Fruit fly (Drosophila melanogaster) whole organism, embryonic: Measurements from ENCODE around the gene ec.

ENCODE experiments used
- Adf1 ChIP-seq: fragments of 200-800 bp; sonication (Bioruptor generic); IDR thresholded peaks from 2 replicates; pipeline ENCODE4 v1.3.6; 2022; ENCODE audit warnings: missing biosample characterization, missing genetic modification characterization
- CG10462 ChIP-seq: fragments of 200-800 bp; sonication (Bioruptor generic); optimal IDR thresholded peaks from 2 replicates; lab custom pipeline; 2016; ENCODE audit warnings: missing biosample characterization, missing genetic modification characterization
- CG10565 ChIP-seq: fragments of 200-800 bp; sonication (Bioruptor generic); optimal IDR thresholded peaks from 3 replicates; lab custom pipeline; 2016; ENCODE audit warnings: missing biosample characterization, mild to moderate bottlenecking, missing genetic modification characterization
- CG11398 ChIP-seq: fragments of 200-800 bp; sonication (Bioruptor generic); optimal IDR thresholded peaks from 2 replicates; lab custom pipeline; 2016; ENCODE audit warnings: missing biosample characterization, missing genetic modification characterization
- CG12942 ChIP-seq: fragments of 200-800 bp; sonication (Bioruptor generic); optimal IDR thresholded peaks from 3 replicates; lab custom pipeline; 2016; ENCODE audit warnings: missing biosample characterization, missing genetic modification characterization
- CG17612 ChIP-seq: fragments of 200-800 bp; sonication (Bioruptor generic); IDR thresholded peaks from 2 replicates; pipeline ENCODE4 v1.3.6; 2022; ENCODE audit warnings: missing biosample characterization, missing genetic modification characterization
- CG18764 ChIP-seq: fragments of 200-800 bp; sonication (Bioruptor generic); optimal IDR thresholded peaks from 3 replicates; lab custom pipeline; 2016; ENCODE audit warnings: missing biosample characterization, missing genetic modification characterization
- CG34224 ChIP-seq: fragments of 200-800 bp; sonication (Bioruptor generic); IDR thresholded peaks from 3 replicates; pipeline ENCODE4 v1.3.6; 2022; ENCODE audit warnings: missing biosample characterization, missing genetic modification characterization; ENCODE audit not compliant: partially characterized antibody
- CG42726 ChIP-seq: fragments of 200-800 bp; sonication (Bioruptor generic); IDR thresholded peaks from 2 replicates; pipeline ENCODE4 v1.3.6; 2022; ENCODE audit warnings: missing biosample characterization, missing genetic modification characterization; ENCODE audit not compliant: partially characterized antibody
- CG5180 ChIP-seq: fragments of 200-800 bp; sonication (Bioruptor generic); optimal IDR thresholded peaks from 3 replicates; lab custom pipeline; 2017; ENCODE audit warnings: missing biosample characterization, missing genetic modification characterization, mild to moderate bottlenecking, moderate library complexity, missing genetic modification reagents
- CG6765 ChIP-seq: fragments of 200-800 bp; sonication (Bioruptor generic); optimal IDR thresholded peaks from 3 replicates; lab custom pipeline; 2017; ENCODE audit warnings: missing biosample characterization, mild to moderate bottlenecking, missing genetic modification characterization
- CG7357 ChIP-seq: fragments of 200-800 bp; sonication (Bioruptor generic); IDR thresholded peaks from 3 replicates; pipeline ENCODE4 v1.3.6; 2022; ENCODE audit warnings: missing biosample characterization, missing genetic modification characterization
- CG7745 ChIP-seq: fragments of 200-800 bp; sonication (Bioruptor generic); optimal IDR thresholded peaks from 2 replicates; lab custom pipeline; 2018; ENCODE audit warnings: missing biosample characterization, mild to moderate bottlenecking, missing genetic modification characterization, moderate library complexity
- CG7786 ChIP-seq: fragments of 200-800 bp; sonication (Bioruptor generic); optimal IDR thresholded peaks from 2 replicates; lab custom pipeline; 2016; ENCODE audit warnings: missing biosample characterization, missing genetic modification characterization
- CG7963 ChIP-seq: fragments of 200-800 bp; sonication (Bioruptor generic); IDR thresholded peaks from 3 replicates; pipeline ENCODE4 v1.3.6; 2022; ENCODE audit warnings: missing biosample characterization, missing genetic modification characterization; ENCODE audit not compliant: partially characterized antibody
- CHES-1-like ChIP-seq: fragments of 200-800 bp; sonication (Bioruptor generic); optimal IDR thresholded peaks from 2 replicates; lab custom pipeline; 2016; ENCODE audit warnings: missing biosample characterization, missing genetic modification characterization
- CTCF ChIP-seq: fragments of 200-800 bp; sonication (Bioruptor generic); optimal IDR thresholded peaks from 2 replicates; lab custom pipeline; 2017; ENCODE audit warnings: missing biosample characterization, mild to moderate bottlenecking, missing genetic modification characterization, moderate library complexity
- Deaf1 ChIP-seq: fragments of 200-800 bp; optimal IDR thresholded peaks from 3 replicates; lab custom pipeline; 2019; ENCODE audit warnings: missing biosample characterization, mild to moderate bottlenecking, missing genetic modification characterization, moderate library complexity
- Elba2 ChIP-seq: fragments of 200-800 bp; sonication (Bioruptor generic); optimal IDR thresholded peaks from 3 replicates; lab custom pipeline; 2016; ENCODE audit warnings: missing biosample characterization, missing genetic modification characterization
- Hr39 ChIP-seq: fragments of >200 bp; optimal IDR thresholded peaks from 2 replicates; lab custom pipeline; 2017
- Mrtf ChIP-seq: fragments of 200-800 bp; sonication (Bioruptor generic); IDR thresholded peaks from 3 replicates; pipeline ENCODE4 v1.3.6; 2022; ENCODE audit warnings: missing biosample characterization, missing genetic modification characterization
- Nf-YC ChIP-seq: fragments of 200-800 bp; optimal IDR thresholded peaks from 3 replicates; lab custom pipeline; 2019; ENCODE audit warnings: missing biosample characterization, mild to moderate bottlenecking, missing genetic modification characterization, moderate library complexity
- NfI ChIP-seq: fragments of 200-800 bp; sonication (Bioruptor generic); optimal IDR thresholded peaks from 3 replicates; lab custom pipeline; 2018; ENCODE audit warnings: missing biosample characterization, mild to moderate bottlenecking, missing genetic modification characterization, moderate library complexity
- Rx ChIP-seq: fragments of 200-800 bp; sonication (Bioruptor generic); IDR thresholded peaks from 2 replicates; pipeline ENCODE4 v1.3.6; 2022; ENCODE audit warnings: missing biosample characterization, missing genetic modification characterization
- Sin3A ChIP-seq: fragments of >200 bp; optimal IDR thresholded peaks from 2 replicates; lab custom pipeline; 2018
- Xbp1 ChIP-seq: fragments of 200-800 bp; sonication (Bioruptor generic); optimal IDR thresholded peaks from 3 replicates; lab custom pipeline; 2016; ENCODE audit warnings: missing biosample characterization, mild to moderate bottlenecking, missing genetic modification characterization
- abd-A ChIP-seq: fragments of 200-800 bp; sonication (Bioruptor generic); optimal IDR thresholded peaks from 3 replicates; lab custom pipeline; 2019; ENCODE audit warnings: missing biosample characterization, mild to moderate bottlenecking, missing genetic modification characterization, moderate library complexity
- ac ChIP-seq: fragments of 200-800 bp; sonication (Bioruptor generic); optimal IDR thresholded peaks from 3 replicates; lab custom pipeline; 2017; ENCODE audit warnings: missing biosample characterization, mild to moderate bottlenecking, missing genetic modification characterization
- bab2 ChIP-seq: fragments of 200-800 bp; sonication (Bioruptor generic); optimal IDR thresholded peaks from 2 replicates; lab custom pipeline; 2016; ENCODE audit warnings: missing biosample characterization, missing genetic modification characterization
- bbx ChIP-seq: fragments of 200-800 bp; sonication (Bioruptor generic); IDR thresholded peaks from 2 replicates; pipeline ENCODE4 v1.3.6; 2022; ENCODE audit warnings: missing biosample characterization, missing genetic modification characterization; ENCODE audit not compliant: partially characterized antibody
- cato ChIP-seq: fragments of 200-800 bp; sonication (Bioruptor generic); optimal IDR thresholded peaks from 2 replicates; lab custom pipeline; 2016; ENCODE audit warnings: missing biosample characterization, missing genetic modification characterization, borderline replicate concordance
- cg ChIP-seq: fragments of 200-800 bp; sonication (Bioruptor generic); optimal IDR thresholded peaks from 3 replicates; lab custom pipeline; 2019; ENCODE audit warnings: missing biosample characterization, mild to moderate bottlenecking, missing genetic modification characterization, moderate library complexity
- chif ChIP-seq, 2 experiments: fragments of 200-800 bp; sonication (Bioruptor generic); optimal IDR thresholded peaks; 3 replicates each; lab custom pipeline; 2016; ENCODE audit warnings: missing biosample characterization in 2 of 2, missing genetic modification characterization in 2 of 2
- crp ChIP-seq, 2 experiments: fragments of 200-800 bp; sonication (Bioruptor generic); optimal IDR thresholded peaks; 2 replicates in 1 of 2; 3 replicates in 1 of 2; lab custom pipeline; 2017; ENCODE audit warnings: missing biosample characterization in 2 of 2, missing genetic modification characterization in 2 of 2, mild to moderate bottlenecking in 1 of 2, moderate library complexity in 1 of 2
- en ChIP-seq: fragments of 200-800 bp; sonication (Bioruptor generic); optimal IDR thresholded peaks from 2 replicates; lab custom pipeline; 2016; ENCODE audit warnings: missing biosample characterization, missing genetic modification characterization
- eyg ChIP-seq: fragments of 200-800 bp; sonication (Bioruptor generic); optimal IDR thresholded peaks from 3 replicates; lab custom pipeline; 2016; ENCODE audit warnings: missing biosample characterization, missing genetic modification characterization
- ftz-f1 ChIP-seq: fragments of 200-800 bp; sonication (Bioruptor generic); optimal IDR thresholded peaks from 2 replicates; lab custom pipeline; 2016; ENCODE audit warnings: missing biosample characterization, missing genetic modification characterization
- kni ChIP-seq: fragments of 200-800 bp; sonication (Bioruptor generic); optimal IDR thresholded peaks from 3 replicates; lab custom pipeline; 2017; ENCODE audit warnings: mild to moderate bottlenecking, missing biosample characterization, missing genetic modification reagents, missing genetic modification characterization
- nerfin-1 ChIP-seq: fragments of 200-800 bp; sonication (Bioruptor generic); optimal IDR thresholded peaks from 3 replicates; lab custom pipeline; 2019; ENCODE audit warnings: missing biosample characterization, mild to moderate bottlenecking, missing genetic modification characterization, moderate library complexity
- odd ChIP-seq: fragments of 200-800 bp; sonication (Bioruptor generic); optimal IDR thresholded peaks from 2 replicates; lab custom pipeline; 2017; ENCODE audit warnings: missing biosample characterization, mild to moderate bottlenecking, missing genetic modification characterization
- pita ChIP-seq: fragments of 200-800 bp; sonication (Bioruptor generic); optimal IDR thresholded peaks from 2 replicates; lab custom pipeline; 2017; ENCODE audit warnings: missing biosample characterization, mild to moderate bottlenecking, missing genetic modification characterization
- pros ChIP-seq: fragments of 200-800 bp; sonication (Bioruptor generic); optimal IDR thresholded peaks from 3 replicates; lab custom pipeline; 2019; ENCODE audit warnings: missing biosample characterization, mild to moderate bottlenecking, missing genetic modification characterization, moderate library complexity
- repo ChIP-seq: fragments of 200-800 bp; sonication (Bioruptor generic); optimal IDR thresholded peaks from 2 replicates; lab custom pipeline; 2016; ENCODE audit warnings: missing biosample characterization, missing genetic modification characterization
- sens ChIP-seq: fragments of 200-800 bp; sonication (Bioruptor generic); peaks from one replicate; lab custom pipeline; 2016; ENCODE audit warnings: missing biosample characterization, missing genetic modification characterization
- slou ChIP-seq: fragments of 200-800 bp; sonication (Bioruptor generic); optimal IDR thresholded peaks from 3 replicates; lab custom pipeline; 2016; ENCODE audit warnings: missing biosample characterization, missing genetic modification characterization
- sqz ChIP-seq: fragments of 200-800 bp; sonication (Bioruptor generic); optimal IDR thresholded peaks from 3 replicates; lab custom pipeline; 2018; ENCODE audit warnings: missing biosample characterization, mild to moderate bottlenecking, missing genetic modification characterization
- sug ChIP-seq: fragments of 200-800 bp; optimal IDR thresholded peaks from 2 replicates; lab custom pipeline; 2019; ENCODE audit warnings: missing biosample characterization, mild to moderate bottlenecking, missing genetic modification characterization, moderate library complexity
- tll ChIP-seq, 2 experiments: fragments of 200-800 bp in 1 of 2; fragments of >200 bp in 1 of 2; sonication (Bioruptor generic) in 1 of 2; optimal IDR thresholded peaks; 2 replicates each; lab custom pipeline; 2017 to 2019; ENCODE audit warnings: missing biosample characterization in 2 of 2, missing genetic modification characterization in 2 of 2, mild to moderate bottlenecking in 1 of 2, moderate library complexity in 1 of 2
- tx ChIP-seq: fragments of 200-800 bp; sonication (Bioruptor generic); optimal IDR thresholded peaks from 2 replicates; lab custom pipeline; 2016; ENCODE audit warnings: missing biosample characterization, missing genetic modification characterization
- zf30C ChIP-seq: fragments of 200-800 bp; sonication (Bioruptor generic); optimal IDR thresholded peaks from 3 replicates; lab custom pipeline; 2018; ENCODE audit warnings: missing biosample characterization, mild to moderate bottlenecking, missing genetic modification characterization

ec gene

DNA sequence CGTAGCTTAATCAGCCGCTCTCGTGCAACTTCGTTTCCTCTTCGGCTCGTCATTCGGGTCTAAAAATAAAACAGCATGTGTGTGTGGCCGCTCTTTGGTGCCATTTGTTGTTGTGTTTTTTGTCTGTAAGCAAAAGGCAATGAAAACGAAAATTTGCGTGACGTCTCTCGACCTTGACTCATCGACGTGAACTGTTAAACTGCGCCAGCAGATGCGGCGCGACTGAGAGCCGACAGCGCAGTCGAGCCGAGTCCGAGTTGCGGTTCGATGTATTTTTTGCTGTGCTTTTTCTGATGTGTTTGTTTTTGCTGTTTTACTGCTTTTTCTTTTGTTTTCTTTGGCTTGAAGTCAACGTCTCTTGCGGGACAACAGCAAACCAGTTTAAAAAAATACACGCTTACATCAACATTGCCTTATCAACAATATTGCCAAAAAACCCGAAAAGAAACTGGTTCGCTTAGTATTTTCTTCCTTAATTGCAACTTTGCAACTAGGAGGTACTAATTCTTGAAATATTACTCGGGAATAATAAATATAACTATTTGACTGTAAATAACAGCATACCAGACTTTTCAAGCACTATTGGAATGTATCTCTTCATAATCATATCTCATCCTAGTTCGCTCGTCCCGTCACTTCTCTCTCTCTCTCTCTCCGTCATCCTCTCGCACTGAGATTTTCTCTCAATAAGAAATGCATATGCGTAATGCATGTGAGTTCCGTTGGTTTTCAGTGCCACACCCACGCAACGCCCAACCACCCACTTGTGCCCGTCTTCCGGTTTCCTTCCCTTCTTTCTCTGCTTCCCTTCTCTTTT, 33.2 kb upstream of the ec start (continued):
- TF ChIP-seq CG7357 (GFP tag; lab: Robert Waterston, UW) (no peak), bbx (GFP tag; lab: Robert Waterston, UW) (peak; percentile 59), repo (GFP tag; lab: Kevin White, UChicago) (no peak), CG7786 (GFP tag; lab: Kevin White, UChicago) (no peak), slou (GFP tag; lab: Kevin White, UChicago) (no peak), CG6765 (no peak), CG34224 (GFP tag; lab: Robert Waterston, UW) (no peak), Nf-YC (no peak), CG5180 (GFP tag; lab: Kevin White, UChicago) (peak; percentile 98), cato (GFP tag; lab: Kevin White, UChicago) (no peak), CG7745 (tag; lab: Kevin White, UChicago) (peak; percentile 37), Mrtf (GFP tag; lab: Robert Waterston, UW) (no peak), NfI (GFP tag; lab: Kevin White, UChicago) (no peak), CG17612 (no peak), kni (GFP tag; lab: Kevin White, UChicago) (peak; percentile 57), CG18764 (no peak), chif (GFP tag; optimal IDR thresholded peaks at IDR 0.05; lab: Kevin White, UChicago) (no peak), nerfin-1 (peak; percentile 60), Sin3A (no peak), crp (GFP tag; optimal IDR thresholded peaks at IDR 0.05; lab: Kevin White, UChicago) (peak in 1 of 2 experiments; percentile 2), zf30C (peak; percentile 21), tll (GFP tag; optimal IDR thresholded peaks at IDR 0.05; lab: Kevin White, UChicago) (peak in 1 of 2 experiments; percentile 96), pros (peak; percentile 74), sqz (GFP tag; lab: Kevin White, UChicago) (peak; percentile 89), CG11398 (GFP tag; lab: Kevin White, UChicago) (no peak), sens (GFP tag; lab: Kevin White, UChicago) (peak; percentile 7), Hr39 (lab: Kevin White, UChicago) (no peak), Adf1 (GFP tag; lab: Robert Waterston, UW) (peak; percentile 94), CG42726 (GFP tag; lab: Robert Waterston, UW) (no peak), Deaf1 (tag; lab: Kevin White, UChicago) (peak; percentile 99), cg (GFP tag; lab: Kevin White, UChicago) (peak; percentile 70), odd (GFP tag; lab: Kevin White, UChicago) (no peak), CG10565 (GFP tag; lab: Kevin White, UChicago) (no peak), tx (no peak), eyg (no peak), CHES-1-like (no peak), en (GFP tag; lab: Kevin White, UChicago) (no peak), pita (GFP tag; lab: Kevin White, UChicago) (no peak), CG10462 (GFP tag; lab: Kevin White, UChicago) (no peak), CG7963 (GFP tag; lab: Robert Waterston, UW) (no peak), Rx (GFP tag; lab: Robert Waterston, UW) (no peak), sug (tag; lab: Kevin White, UChicago) (peak; percentile 43), Xbp1 (no peak), abd-A (tag; lab: Kevin White, UChicago) (peak; percentile 90), ac (GFP tag; lab: Kevin White, UChicago) (no peak), bab2 (no peak), Elba2 (GFP tag; lab: Kevin White, UChicago) (peak; percentile 51), CTCF (GFP tag; lab: Kevin White, UChicago) (no peak), CG12942 (GFP tag; lab: Kevin White, UChicago) (no peak), ftz-f1 (GFP tag; lab: Kevin White, UChicago) (peak; percentile 96)
